Worm (Caenorhabditis elegans) whole organism, L4 larva: ENCODE measurements around the gene K01G5.10.

Experiments used
- D1046.2 ChIP-seq: fragments of 200-800 bp; sonication (Bioruptor generic); IDR thresholded peaks from 2 replicates; pipeline ENCODE4 v1.3.6; 2022; ENCODE audit warnings: missing genetic modification characterization, missing compliant biosample characterization
- F26F4.8 ChIP-seq: fragments of 200-800 bp; sonication (Bioruptor generic); conservative IDR thresholded peaks from 2 replicates; pipeline ENCODE4 v1.3.6; 2022; ENCODE audit warnings: missing genetic modification characterization, missing compliant biosample characterization
- F37D6.2 ChIP-seq: sonication (generic microtip); optimal IDR thresholded peaks from 2 replicates; lab custom pipeline; 2016; ENCODE audit warnings: mild to moderate bottlenecking, missing genetic modification characterization, missing compliant biosample characterization
- F49E8.2 ChIP-seq: sonication (generic microtip); optimal IDR thresholded peaks from 2 replicates; lab custom pipeline; 2016; ENCODE audit warnings: missing compliant biosample characterization, mild to moderate bottlenecking, missing genetic modification characterization, borderline replicate concordance
- T20F7.1 ChIP-seq: fragments of 200-800 bp; sonication (Bioruptor generic); optimal IDR thresholded peaks from 2 replicates; lab custom pipeline; 2018; ENCODE audit warnings: mild to moderate bottlenecking, missing genetic modification characterization, missing compliant biosample characterization
- Y105C5A.15 ChIP-seq: fragments of 200-800 bp; sonication (Bioruptor generic); IDR thresholded peaks from 2 replicates; pipeline ENCODE4 v1.3.6; 2022; ENCODE audit warnings: missing genetic modification characterization, missing compliant biosample characterization
- Y48G9A.11 ChIP-seq: fragments of 200-800 bp; sonication (Bioruptor generic); IDR thresholded peaks from 2 replicates; pipeline ENCODE4 v1.3.6; 2022; ENCODE audit warnings: missing genetic modification reagents, missing genetic modification characterization, missing compliant biosample characterization
- Y5F2A.4 ChIP-seq: fragments of 200-800 bp; sonication (Bioruptor generic); optimal IDR thresholded peaks from 2 replicates; lab custom pipeline; 2018; ENCODE audit warnings: mild to moderate bottlenecking, missing genetic modification characterization, missing compliant biosample characterization
- ZK337.2 ChIP-seq: fragments of 200-800 bp; sonication (Bioruptor generic); IDR thresholded peaks from 2 replicates; pipeline ENCODE4 v1.3.6; 2022; ENCODE audit warnings: missing genetic modification reagents, missing genetic modification characterization, missing compliant biosample characterization
- ZK546.5 ChIP-seq, 2 experiments: sonication (generic microtip); optimal IDR thresholded peaks; 2 replicates each; lab custom pipeline; 2017; ENCODE audit warnings: missing biosample characterization in 2 of 2, missing genetic modification characterization in 2 of 2
- aha-1 ChIP-seq: fragments of 150-350 bp; peaks from one replicate; lab custom pipeline; 2014; ENCODE audit warnings: missing biosample characterization, missing genetic modification characterization
- aly-2 ChIP-seq: sonication (generic microtip); optimal IDR thresholded peaks from 2 replicates; lab custom pipeline; 2018; ENCODE audit warnings: missing biosample characterization, missing genetic modification characterization
- ama-1 ChIP-seq: fragments of 150-350 bp; optimal IDR thresholded peaks from 2 replicates; lab custom pipeline; 2014; ENCODE audit warnings: inconsistent platforms, mixed read lengths
- ceh-82 ChIP-seq: sonication (generic microtip); optimal IDR thresholded peaks from 2 replicates; lab custom pipeline; 2017; ENCODE audit warnings: missing biosample characterization, missing genetic modification characterization
- ctbp-1 ChIP-seq: fragments of 200-800 bp; sonication (Bioruptor generic); IDR thresholded peaks from 2 replicates; pipeline ENCODE4 v1.3.6; 2022; ENCODE audit warnings: missing genetic modification reagents, missing genetic modification characterization, missing compliant biosample characterization
- daf-19 ChIP-seq: fragments of 200-800 bp; sonication (Bioruptor generic); conservative IDR thresholded peaks from 2 replicates; pipeline ENCODE4 v1.3.6; 2022; ENCODE audit warnings: missing genetic modification characterization, missing compliant biosample characterization
- dmd-8 ChIP-seq: fragments of 200-800 bp; sonication (Bioruptor generic); IDR thresholded peaks from 2 replicates; pipeline ENCODE4 v1.3.6; 2022; ENCODE audit warnings: missing genetic modification characterization, missing compliant biosample characterization
- egl-43 ChIP-seq: fragments of 200-800 bp; sonication (Bioruptor generic); IDR thresholded peaks from 2 replicates; pipeline ENCODE4 v1.3.6; 2022; ENCODE audit warnings: missing genetic modification reagents, missing genetic modification characterization, missing compliant biosample characterization
- hlh-11 ChIP-seq: fragments of 200-800 bp; sonication (Bioruptor generic); optimal IDR thresholded peaks from 2 replicates; lab custom pipeline; 2018; ENCODE audit warnings: mild to moderate bottlenecking, missing genetic modification characterization, missing compliant biosample characterization
- hmg-1.1 ChIP-seq: fragments of 200-800 bp; sonication (Bioruptor generic); IDR thresholded peaks from 2 replicates; pipeline ENCODE4 v1.3.6; 2022; ENCODE audit warnings: missing genetic modification reagents, missing genetic modification characterization, missing compliant biosample characterization
- lim-7 ChIP-seq: fragments of 200-800 bp; sonication (Bioruptor generic); IDR thresholded peaks from 2 replicates; pipeline ENCODE4 v1.3.6; 2022; ENCODE audit warnings: missing genetic modification characterization, missing compliant biosample characterization
- lin-1 ChIP-seq: fragments of 200-800 bp; sonication (Bioruptor generic); IDR thresholded peaks from 2 replicates; pipeline ENCODE4 v1.3.6; 2022; ENCODE audit warnings: missing genetic modification reagents, missing genetic modification characterization, missing compliant biosample characterization
- lin-15B ChIP-seq: fragments of 150-350 bp; sonication (generic microtip); optimal IDR thresholded peaks from 3 replicates; lab custom pipeline; 2014; ENCODE audit warnings: missing biosample characterization, missing genetic modification characterization
- lin-38 ChIP-seq: fragments of 200-800 bp; sonication (Bioruptor generic); IDR thresholded peaks from 2 replicates; pipeline ENCODE4 v1.3.6; 2022; ENCODE audit warnings: missing genetic modification reagents, missing genetic modification characterization, missing compliant biosample characterization
- lin-39 ChIP-seq: fragments of 150-350 bp; optimal IDR thresholded peaks from 2 replicates; lab custom pipeline; 2014; ENCODE audit warnings: missing biosample characterization, missing genetic modification reagents, missing genetic modification characterization
- madf-5 ChIP-seq, 2 experiments: fragments of 200-800 bp; sonication (Bioruptor generic); IDR thresholded peaks; 2 replicates each; pipeline ENCODE4 v1.3.6; 2022; ENCODE audit warnings: missing compliant biosample characterization in 2 of 2, missing genetic modification characterization in 2 of 2
- mdt-29 ChIP-seq: fragments of 200-800 bp; sonication (Bioruptor generic); IDR thresholded peaks from 2 replicates; pipeline ENCODE4 v1.3.6; 2022; ENCODE audit warnings: missing genetic modification reagents, missing genetic modification characterization, missing compliant biosample characterization
- nhr-10 ChIP-seq: fragments of 150-350 bp; optimal IDR thresholded peaks from 2 replicates; lab custom pipeline; 2014; ENCODE audit warnings: missing biosample characterization, missing genetic modification characterization
- nhr-111 ChIP-seq: fragments of 200-800 bp; sonication (Bioruptor generic); optimal IDR thresholded peaks from 2 replicates; lab custom pipeline; 2018; ENCODE audit warnings: mild to moderate bottlenecking, missing genetic modification characterization, missing compliant biosample characterization
- nhr-237 ChIP-seq: sonication (generic microtip); optimal IDR thresholded peaks from 2 replicates; lab custom pipeline; 2017; ENCODE audit warnings: missing biosample characterization, missing genetic modification characterization
- php-3 ChIP-seq: fragments of 200-800 bp; sonication (Bioruptor generic); IDR thresholded peaks from 2 replicates; pipeline ENCODE4 v1.3.6; 2022; ENCODE audit warnings: missing genetic modification reagents, missing genetic modification characterization, missing compliant biosample characterization
- pqm-1 ChIP-seq: sonication (generic microtip); optimal IDR thresholded peaks from 2 replicates; lab custom pipeline; 2017; ENCODE audit warnings: missing biosample characterization, missing genetic modification characterization
- rbr-2 ChIP-seq: sonication (generic microtip); optimal IDR thresholded peaks from 2 replicates; lab custom pipeline; 2016; ENCODE audit warnings: missing genotype, missing genetic modification characterization, missing compliant biosample characterization
- saeg-2 ChIP-seq: fragments of 200-800 bp; sonication (Bioruptor generic); IDR thresholded peaks from 2 replicates; pipeline ENCODE4 v1.3.6; 2022; ENCODE audit warnings: missing genetic modification reagents, missing genetic modification characterization, missing compliant biosample characterization
- set-16 ChIP-seq: fragments of 200-800 bp; sonication (Bioruptor generic); IDR thresholded peaks from 2 replicates; pipeline ENCODE4 v1.3.6; 2022; ENCODE audit warnings: missing genetic modification reagents, missing genetic modification characterization, missing compliant biosample characterization
- snpc-1.2 ChIP-seq: fragments of 200-800 bp; sonication (Bioruptor generic); IDR thresholded peaks from 2 replicates; pipeline ENCODE4 v1.3.6; 2022; ENCODE audit warnings: missing genetic modification reagents, missing genetic modification characterization, missing compliant biosample characterization
- snpc-4 ChIP-seq: fragments of 150-350 bp; optimal IDR thresholded peaks from 2 replicates; lab custom pipeline; 2014; ENCODE audit warnings: missing biosample characterization, missing genetic modification characterization
- spr-1 ChIP-seq: sonication (generic microtip); optimal IDR thresholded peaks from 2 replicates; lab custom pipeline; 2016; ENCODE audit warnings: mild to moderate bottlenecking, missing genetic modification characterization, missing compliant biosample characterization
- spr-3 ChIP-seq: fragments of 200-800 bp; sonication (Bioruptor generic); optimal IDR thresholded peaks from 2 replicates; lab custom pipeline; 2018; ENCODE audit warnings: mild to moderate bottlenecking, missing genetic modification characterization, missing compliant biosample characterization
- tag-97 ChIP-seq: fragments of 200-800 bp; sonication (Bioruptor generic); IDR thresholded peaks from 2 replicates; pipeline ENCODE4 v1.3.6; 2022; ENCODE audit warnings: missing genetic modification characterization, missing compliant biosample characterization
- tra-1 ChIP-seq: fragments of 200-800 bp; sonication (Bioruptor generic); IDR thresholded peaks from 2 replicates; pipeline ENCODE4 v1.3.6; 2022; ENCODE audit warnings: missing genetic modification reagents, missing genetic modification characterization, missing compliant biosample characterization
- unc-130 ChIP-seq: sonication (generic microtip); optimal IDR thresholded peaks from 2 replicates; lab custom pipeline; 2016; ENCODE audit warnings: missing genetic modification reagents, missing genetic modification characterization, missing compliant biosample characterization
- unc-39 ChIP-seq: sonication (generic microtip); optimal IDR thresholded peaks from 2 replicates; lab custom pipeline; 2017; ENCODE audit warnings: missing biosample characterization, missing genetic modification characterization
- unc-62 ChIP-seq, 3 experiments: fragments of 150-350 bp in 1 of 3; sonication (generic microtip); optimal IDR thresholded peaks in 2 of 3; peaks in 1 of 3; 1 replicate in 1 of 3; 2 replicates in 2 of 3; lab custom pipeline; 2014 to 2017; ENCODE audit warnings: missing biosample characterization in 3 of 3, missing genetic modification characterization in 3 of 3, missing genetic modification reagents in 3 of 3, missing genotype in 1 of 3
- vab-7 ChIP-seq: fragments of 200-800 bp; sonication (Bioruptor generic); IDR thresholded peaks from 2 replicates; pipeline ENCODE4 v1.3.6; 2022; ENCODE audit warnings: missing genetic modification reagents, missing genetic modification characterization, missing compliant biosample characterization
- zag-1 ChIP-seq: fragments of 150-350 bp; optimal IDR thresholded peaks from 2 replicates; lab custom pipeline; 2014; ENCODE audit warnings: missing biosample characterization, missing genetic modification characterization
- zfp-2 ChIP-seq: sonication (generic microtip); optimal IDR thresholded peaks from 2 replicates; lab custom pipeline; 2016; ENCODE audit warnings: mild to moderate bottlenecking, missing genetic modification characterization, missing compliant biosample characterization
- ztf-7 ChIP-seq: fragments of 150-350 bp; optimal IDR thresholded peaks from 2 replicates; lab custom pipeline; 2014; ENCODE audit warnings: missing biosample characterization, missing genetic modification characterization

K01G5.10 gene

ce11 chrIII:10807956-10808355 is 49.6 kb upstream of the K01G5.10 start (continued):
- TF ChIP-seq nhr-237 (no peak), daf-19 (no peak), lim-7 (peak; percentile 61; the same call in 1 of the 2 replicates), vab-7 (GFP tag; lab: Robert Waterston, UW) (no peak), nhr-10 (tag; lab: Kevin White, UChicago) (no peak), F37D6.2 (tag; lab: Kevin White, UChicago) (no peak), tag-97 (GFP tag; lab: Robert Waterston, UW) (no peak), D1046.2 (0 out of 2 replicates have a peak, but pooled peaks have one; percentile 25), dmd-8 (GFP tag; lab: Robert Waterston, UW) (0 out of 2 replicates have a peak, but pooled peaks have one; percentile 5), nhr-111 (GFP tag; lab: Kevin White, UChicago) (no peak), lin-15B (tag; lab: Kevin White, UChicago) (no peak), ceh-82 (no peak), F26F4.8 (GFP tag; lab: Robert Waterston, UW) (no peak), aly-2 (no peak), hmg-1.1 (peak; percentile 64; the same call in 1 of the 2 replicates), madf-5 (GFP tag; IDR thresholded peaks at IDR 0.05; lab: Robert Waterston, UW) (no peak), T20F7.1 (GFP tag; lab: Kevin White, UChicago) (no peak), hlh-11 (tag; lab: Kevin White, UChicago) (peak; percentile 55), snpc-1.2 (GFP tag; lab: Robert Waterston, UW) (no peak), Y48G9A.11 (GFP tag; lab: Robert Waterston, UW) (no peak), zfp-2 (tag; lab: Kevin White, UChicago) (no peak), set-16 (GFP tag; lab: Robert Waterston, UW) (peak; percentile 53), snpc-4 (tag; lab: Kevin White, UChicago) (no peak), F49E8.2 (no peak), lin-39 (tag; lab: Kevin White, UChicago) (no peak), ZK546.5 (tag; optimal IDR thresholded peaks at IDR 0.05; lab: Kevin White, UChicago) (no peak), Y5F2A.4 (GFP tag; lab: Kevin White, UChicago) (no peak), unc-62 (GFP tag; optimal IDR thresholded peaks at IDR 0.05 in 1 of 2; lab: Kevin White, UChicago) (no peak), unc-62 (tag; optimal IDR thresholded peaks at IDR 0.05; lab: Kevin White, UChicago) (no peak)

- TF ChIP-seq ctbp-1 (GFP tag; lab: Robert Waterston, UW) (no peak), spr-1 (tag; lab: Kevin White, UChicago) (no peak), ceh-82 (no peak), ZK337.2 (GFP tag; lab: Robert Waterston, UW) (no peak), saeg-2 (GFP tag; lab: Robert Waterston, UW) (no peak), spr-3 (GFP tag; lab: Kevin White, UChicago) (no peak), pqm-1 (tag; lab: Kevin White, UChicago) (no peak), zag-1 (tag; lab: Kevin White, UChicago) (no peak), egl-43 (GFP tag; lab: Robert Waterston, UW) (no peak), aha-1 (tag; lab: Kevin White, UChicago) (no peak), lin-15B (tag; lab: Kevin White, UChicago) (no peak), lin-38 (GFP tag; lab: Robert Waterston, UW) (peak; percentile 63), tra-1 (GFP tag; lab: Robert Waterston, UW) (no peak), lin-1 (GFP tag; lab: Robert Waterston, UW) (no peak), tag-97 (GFP tag; lab: Robert Waterston, UW) (no peak), unc-39 (tag; lab: Kevin White, UChicago) (no peak), unc-62 (GFP tag; optimal IDR thresholded peaks at IDR 0.05 in 1 of 2; lab: Kevin White, UChicago) (no peak), unc-62 (tag; optimal IDR thresholded peaks at IDR 0.05; lab: Kevin White, UChicago) (no peak), ztf-7 (no peak), ama-1 (lab: Kevin White, UChicago) (no peak), unc-130 (GFP tag; lab: Kevin White, UChicago) (peak; percentile 70), Y48G9A.11 (GFP tag; lab: Robert Waterston, UW) (0 out of 2 replicates have a peak, but pooled peaks have one; percentile 18), php-3 (no peak), rbr-2 (tag; lab: Kevin White, UChicago) (no peak), nhr-237 (no peak), mdt-29 (0 out of 2 replicates have a peak, but pooled peaks have one; percentile 24), F49E8.2 (peak; percentile 75), lim-7 (no peak), Y105C5A.15 (GFP tag; lab: Robert Waterston, UW) (no peak)
Measured at ce11 chrIII:10807236-10807635, 48.9 kb upstream of the K01G5.10 start.
